Fruit fly (Drosophila melanogaster) whole organism, embryonic: ENCODE data around the gene CG33489.

Experiments
- Blimp-1 ChIP-seq: fragments of 200-800 bp; sonication (Bioruptor generic); optimal IDR thresholded peaks from 3 replicates; lab custom pipeline; 2018; ENCODE audit warnings: missing biosample characterization, missing genetic modification characterization, mild to moderate bottlenecking, moderate library complexity, missing genetic modification reagents
- Bteb2 ChIP-seq: fragments of 200-800 bp; sonication (Bioruptor generic); optimal IDR thresholded peaks from 2 replicates; lab custom pipeline; 2016; ENCODE audit warnings: missing biosample characterization, missing genetic modification characterization
- CG10543 ChIP-seq: fragments of 200-800 bp; sonication (Bioruptor generic); optimal IDR thresholded peaks from 3 replicates; lab custom pipeline; 2017; ENCODE audit warnings: missing biosample characterization, mild to moderate bottlenecking, missing genetic modification characterization, moderate library complexity
- CG11093 ChIP-seq: fragments of 200-800 bp; sonication (Bioruptor generic); IDR thresholded peaks from 3 replicates; pipeline ENCODE4 v1.3.6; 2022; ENCODE audit warnings: missing biosample characterization, missing genetic modification characterization
- CG11247 ChIP-seq: fragments of 200-800 bp; sonication (Bioruptor generic); IDR thresholded peaks from 2 replicates; pipeline ENCODE4 v1.3.6; 2022; ENCODE audit warnings: missing biosample characterization, missing genetic modification characterization
- CG11695 ChIP-seq: fragments of 200-800 bp; sonication (Bioruptor generic); IDR thresholded peaks from 3 replicates; pipeline ENCODE4 v1.3.6; 2022; ENCODE audit warnings: missing biosample characterization, missing genetic modification characterization
- CG12219 ChIP-seq: fragments of 200-800 bp; sonication (Bioruptor generic); optimal IDR thresholded peaks from 3 replicates; lab custom pipeline; 2018; ENCODE audit warnings: missing biosample characterization, mild to moderate bottlenecking, missing genetic modification characterization
- CG13775 ChIP-seq: fragments of 200-800 bp; sonication (Bioruptor generic); optimal IDR thresholded peaks from 3 replicates; lab custom pipeline; 2017; ENCODE audit warnings: missing biosample characterization, mild to moderate bottlenecking, missing genetic modification characterization
- CG14050 ChIP-seq: fragments of 200-800 bp; sonication (Bioruptor generic); IDR thresholded peaks from 3 replicates; pipeline ENCODE4 v1.3.6; 2022; ENCODE audit warnings: missing biosample characterization, missing genetic modification characterization
- CG14667 ChIP-seq: fragments of 200-800 bp; sonication (Bioruptor generic); IDR thresholded peaks from 2 replicates; pipeline ENCODE4 v1.3.6; 2022; ENCODE audit warnings: missing biosample characterization, missing genetic modification characterization
- CG15073 ChIP-seq: fragments of 200-800 bp; sonication (Bioruptor generic); optimal IDR thresholded peaks from 2 replicates; lab custom pipeline; 2016; ENCODE audit warnings: missing biosample characterization, missing genetic modification characterization
- CG16815 ChIP-seq: fragments of 200-800 bp; sonication (Bioruptor generic); optimal IDR thresholded peaks from 3 replicates; lab custom pipeline; 2017; ENCODE audit warnings: missing biosample characterization, mild to moderate bottlenecking, missing genetic modification characterization
- CG18262 ChIP-seq: fragments of 200-800 bp; optimal IDR thresholded peaks from 3 replicates; lab custom pipeline; 2019; ENCODE audit warnings: missing biosample characterization, mild to moderate bottlenecking, missing genetic modification characterization, moderate library complexity
- CG18476 ChIP-seq: fragments of 200-800 bp; sonication (Bioruptor generic); optimal IDR thresholded peaks from 2 replicates; lab custom pipeline; 2016; ENCODE audit warnings: missing biosample characterization, mild to moderate bottlenecking, missing genetic modification characterization
- CG2129 ChIP-seq: fragments of 200-800 bp; sonication (Bioruptor generic); IDR thresholded peaks from 2 replicates; pipeline ENCODE4 v1.3.6; 2022; ENCODE audit warnings: missing biosample characterization, missing genetic modification characterization; ENCODE audit not compliant: partially characterized antibody
- CG2678 ChIP-seq: fragments of 200-800 bp; sonication (Bioruptor generic); optimal IDR thresholded peaks from 3 replicates; lab custom pipeline; 2019; ENCODE audit warnings: missing biosample characterization, mild to moderate bottlenecking, missing genetic modification characterization, moderate library complexity
- CG2875 ChIP-seq: fragments of 200-800 bp; sonication (Bioruptor generic); optimal IDR thresholded peaks from 2 replicates; lab custom pipeline; 2017; ENCODE audit warnings: missing biosample characterization, mild to moderate bottlenecking, missing genetic modification characterization, missing genetic modification reagents
- CG30431 ChIP-seq: fragments of 200-800 bp; sonication (Bioruptor generic); optimal IDR thresholded peaks from 2 replicates; lab custom pipeline; 2017; ENCODE audit warnings: missing biosample characterization, missing genetic modification characterization
- CG33557 ChIP-seq: fragments of 200-800 bp; sonication (Bioruptor generic); optimal IDR thresholded peaks from 2 replicates; lab custom pipeline; 2019; ENCODE audit warnings: missing biosample characterization, mild to moderate bottlenecking, missing genetic modification characterization, moderate library complexity
- CG34422 ChIP-seq: fragments of 200-800 bp; sonication (Bioruptor generic); IDR thresholded peaks from 3 replicates; pipeline ENCODE4 v1.3.6; 2022; ENCODE audit warnings: missing biosample characterization, missing genetic modification characterization
- CG42726 ChIP-seq: fragments of 200-800 bp; sonication (Bioruptor generic); IDR thresholded peaks from 2 replicates; pipeline ENCODE4 v1.3.6; 2022; ENCODE audit warnings: missing biosample characterization, missing genetic modification characterization; ENCODE audit not compliant: partially characterized antibody
- CG4282 ChIP-seq: fragments of 200-800 bp; sonication (Bioruptor generic); optimal IDR thresholded peaks from 2 replicates; lab custom pipeline; 2016; ENCODE audit warnings: missing biosample characterization, missing genetic modification characterization
- CG4424 ChIP-seq: fragments of 200-800 bp; sonication (Bioruptor generic); optimal IDR thresholded peaks from 3 replicates; lab custom pipeline; 2016; ENCODE audit warnings: missing biosample characterization, missing genetic modification characterization
- CG9727 ChIP-seq: fragments of 200-800 bp; sonication (Bioruptor generic); optimal IDR thresholded peaks from 3 replicates; lab custom pipeline; 2017; ENCODE audit warnings: missing biosample characterization, mild to moderate bottlenecking, missing genetic modification characterization
- CHES-1-like ChIP-seq: fragments of 200-800 bp; sonication (Bioruptor generic); optimal IDR thresholded peaks from 2 replicates; lab custom pipeline; 2016; ENCODE audit warnings: missing biosample characterization, missing genetic modification characterization
- Camta ChIP-seq: fragments of 200-800 bp; sonication (Bioruptor generic); optimal IDR thresholded peaks from 2 replicates; lab custom pipeline; 2016; ENCODE audit warnings: missing biosample characterization, missing genetic modification characterization
- Drgx ChIP-seq: fragments of 200-800 bp; sonication (Bioruptor generic); IDR thresholded peaks from 2 replicates; pipeline ENCODE4 v1.3.6; 2022; ENCODE audit warnings: missing biosample characterization, missing genetic modification characterization
- E2f1 ChIP-seq: fragments of 200-800 bp; sonication (Bioruptor generic); IDR thresholded peaks from 2 replicates; pipeline ENCODE4 v1.3.6; 2022; ENCODE audit warnings: missing biosample characterization, missing genetic modification characterization
- Max ChIP-seq: fragments of 200-800 bp; sonication (Bioruptor generic); optimal IDR thresholded peaks from 2 replicates; lab custom pipeline; 2016; ENCODE audit warnings: missing biosample characterization, mild to moderate bottlenecking, missing genetic modification characterization
- Optix ChIP-seq: fragments of 200-800 bp; sonication (Bioruptor generic); IDR thresholded peaks from 3 replicates; pipeline ENCODE4 v1.3.6; 2022; ENCODE audit warnings: missing biosample characterization, missing genetic modification characterization
- Sox100B ChIP-seq: fragments of 200-800 bp; sonication (Bioruptor generic); optimal IDR thresholded peaks from 3 replicates; lab custom pipeline; 2018; ENCODE audit warnings: missing biosample characterization, mild to moderate bottlenecking, missing genetic modification characterization
- Sry-β ChIP-seq: fragments of 200-800 bp; sonication (Bioruptor generic); optimal IDR thresholded peaks from 2 replicates; lab custom pipeline; 2018; ENCODE audit warnings: missing biosample characterization, mild to moderate bottlenecking, missing genetic modification characterization, moderate library complexity
- Ssrp ChIP-seq: fragments of 200-800 bp; sonication (Bioruptor generic); optimal IDR thresholded peaks from 2 replicates; lab custom pipeline; 2018; ENCODE audit warnings: missing biosample characterization, mild to moderate bottlenecking, missing genetic modification characterization, moderate library complexity
- ac ChIP-seq: fragments of 200-800 bp; sonication (Bioruptor generic); optimal IDR thresholded peaks from 3 replicates; lab custom pipeline; 2017; ENCODE audit warnings: missing biosample characterization, mild to moderate bottlenecking, missing genetic modification characterization
- btn ChIP-seq: fragments of 200-800 bp; sonication (Bioruptor generic); optimal IDR thresholded peaks from 2 replicates; lab custom pipeline; 2016; ENCODE audit warnings: missing biosample characterization, missing genetic modification characterization
- corto ChIP-seq: fragments of 200-800 bp; sonication (Bioruptor generic); optimal IDR thresholded peaks from 2 replicates; lab custom pipeline; 2016; ENCODE audit warnings: missing biosample characterization, mild to moderate bottlenecking, missing genetic modification characterization, moderate library complexity
- crp ChIP-seq, 2 experiments: fragments of 200-800 bp; sonication (Bioruptor generic); optimal IDR thresholded peaks; 2 replicates in 1 of 2; 3 replicates in 1 of 2; lab custom pipeline; 2017; ENCODE audit warnings: missing biosample characterization in 2 of 2, missing genetic modification characterization in 2 of 2, mild to moderate bottlenecking in 1 of 2, moderate library complexity in 1 of 2
- da ChIP-seq: fragments of 200-800 bp; sonication (Bioruptor generic); optimal IDR thresholded peaks from 2 replicates; lab custom pipeline; 2016; ENCODE audit warnings: missing biosample characterization, missing genetic modification characterization
- dati ChIP-seq: fragments of 200-800 bp; sonication (Bioruptor generic); IDR thresholded peaks from 2 replicates; pipeline ENCODE4 v1.3.6; 2022; ENCODE audit warnings: missing biosample characterization, missing genetic modification characterization
- dimm ChIP-seq: fragments of 200-800 bp; sonication (Bioruptor generic); IDR thresholded peaks from 2 replicates; pipeline ENCODE4 v1.3.6; 2022; ENCODE audit warnings: missing biosample characterization, missing genetic modification characterization
- inv ChIP-seq: fragments of 200-800 bp; sonication (Bioruptor generic); IDR thresholded peaks from 2 replicates; pipeline ENCODE4 v1.3.6; 2022; ENCODE audit warnings: missing biosample characterization, missing genetic modification characterization; ENCODE audit not compliant: partially characterized antibody
- kah ChIP-seq: fragments of 200-800 bp; sonication (Bioruptor generic); optimal IDR thresholded peaks from 2 replicates; lab custom pipeline; 2018; ENCODE audit warnings: missing biosample characterization, mild to moderate bottlenecking, missing genetic modification characterization
- lbe ChIP-seq: fragments of 200-800 bp; sonication (Bioruptor generic); optimal IDR thresholded peaks from 2 replicates; lab custom pipeline; 2016; ENCODE audit warnings: missing biosample characterization, mild to moderate bottlenecking, missing genetic modification characterization
- pnt ChIP-seq: fragments of 200-800 bp; sonication (Bioruptor generic); optimal IDR thresholded peaks from 3 replicates; lab custom pipeline; 2016; ENCODE audit warnings: missing biosample characterization, missing genetic modification characterization
- prd ChIP-seq, 3 experiments: fragments of >200 bp in 2 of 3; fragments of 200-800 bp in 1 of 3; sonication (Bioruptor generic) in 1 of 3; optimal IDR thresholded peaks in 2 of 3; IDR thresholded peaks in 1 of 3; 2 replicates in 2 of 3; 3 replicates in 1 of 3; pipeline versions ENCODE4 v1.3.6 to Lab custom; 2017 to 2022; ENCODE audit warnings: missing biosample characterization in 1 of 3, missing genetic modification characterization in 1 of 3
- so ChIP-seq: fragments of 200-800 bp; sonication (Bioruptor generic); IDR thresholded peaks from 3 replicates; pipeline ENCODE4 v1.3.6; 2022; ENCODE audit warnings: missing biosample characterization, missing genetic modification characterization
- tna ChIP-seq: fragments of 200-800 bp; sonication (Bioruptor generic); IDR thresholded peaks from 2 replicates; pipeline ENCODE4 v1.3.6; 2022; ENCODE audit warnings: missing biosample characterization, missing genetic modification characterization; ENCODE audit not compliant: partially characterized antibody
- twi ChIP-seq: fragments of 200-800 bp; optimal IDR thresholded peaks from 2 replicates; lab custom pipeline; 2019; ENCODE audit warnings: missing biosample characterization, mild to moderate bottlenecking, missing genetic modification characterization, moderate library complexity

CG33489 gene

DNA sequence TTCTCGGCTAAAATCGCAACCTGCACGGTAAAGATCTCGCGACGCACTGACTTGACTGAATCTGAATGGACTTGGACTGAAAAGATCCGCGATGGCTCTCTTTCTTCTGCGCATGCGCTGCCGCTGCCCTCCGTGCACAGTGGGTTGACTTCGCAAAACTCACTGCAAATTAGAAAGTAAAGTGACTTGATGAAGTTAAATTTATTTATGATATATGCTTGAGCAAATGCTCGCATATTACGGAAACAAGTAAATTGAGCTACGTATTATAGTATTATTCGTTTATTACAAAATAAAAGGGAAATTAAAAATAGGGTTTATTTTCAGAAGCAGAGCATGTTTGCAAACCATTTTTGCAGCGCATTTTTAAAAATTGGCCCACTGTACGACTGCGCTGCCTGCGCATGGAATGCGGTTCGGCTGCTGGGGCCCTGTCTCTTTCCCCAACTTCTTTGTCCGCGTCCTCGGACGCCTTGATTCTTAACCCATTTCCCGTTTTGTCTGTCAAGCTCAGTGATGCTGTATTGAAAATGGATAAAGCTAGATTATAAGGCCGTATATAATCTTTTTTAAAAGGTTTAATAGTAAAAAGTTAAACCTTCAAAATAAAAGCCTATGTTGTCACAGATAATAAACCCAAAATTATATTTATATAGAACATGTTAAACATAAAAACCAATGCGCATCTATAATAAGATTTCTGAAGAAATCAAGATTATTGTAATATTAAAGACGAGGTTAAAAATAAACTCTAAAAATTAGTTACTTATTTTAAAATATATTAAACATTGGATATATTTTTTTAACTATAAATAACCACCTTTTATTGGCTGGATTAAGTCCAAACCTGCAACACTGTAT, 11.1 kb upstream of the CG33489 start, which contains the start of gene rt (continued):
- peak; percentile 46 for TF ChIP-seq CG12219 (GFP tag; lab: Kevin White, UChicago)
- TF ChIP-seq CG9727 (GFP tag; lab: Kevin White, UChicago) = peak; percentile 64
- no peak for TF ChIP-seq crp (GFP tag; optimal IDR thresholded peaks at IDR 0.05; lab: Kevin White, UChicago)
- TF ChIP-seq prd (optimal IDR thresholded peaks at IDR 0.05; lab: Kevin White, UChicago) = no peak
- peak; percentile 61; the same call in 2 of the 3 replicates for TF ChIP-seq prd (GFP tag; IDR thresholded peaks at IDR 0.05; lab: Robert Waterston, UW)
- TF ChIP-seq tna (GFP tag; lab: Robert Waterston, UW) = no peak
- TF ChIP-seq CG14050 (GFP tag; lab: Robert Waterston, UW) = no peak
- TF ChIP-seq CG4282 (GFP tag; lab: Kevin White, UChicago) = no peak
- peak; percentile 71; the same call in 2 of the 3 replicates for TF ChIP-seq CG11093
- TF ChIP-seq Camta = no peak
- no peak for TF ChIP-seq da (GFP tag; lab: Kevin White, UChicago)
- peak; percentile 77 for TF ChIP-seq Drgx
- TF ChIP-seq CG11247 (GFP tag; lab: Robert Waterston, UW) = no peak
- TF ChIP-seq btn (GFP tag; lab: Kevin White, UChicago) = no peak
- TF ChIP-seq CG15073 = no peak
- TF ChIP-seq ac (GFP tag; lab: Kevin White, UChicago) = no peak
- TF ChIP-seq CG30431 (GFP tag; lab: Kevin White, UChicago) = peak; percentile 31
- TF ChIP-seq twi (tag; lab: Kevin White, UChicago) = peak; percentile 51
- peak; percentile 48; the same call in 1 of the 3 replicates for TF ChIP-seq CG11695
- TF ChIP-seq Max (GFP tag; lab: Kevin White, UChicago) = peak; percentile 29
- TF ChIP-seq CG33557 (GFP tag; lab: Kevin White, UChicago) = peak; percentile 80
- TF ChIP-seq CG18476 (GFP tag; lab: Kevin White, UChicago) = peak; percentile 36
- TF ChIP-seq CG2129 (GFP tag; lab: Robert Waterston, UW) = no peak
- peak; percentile 56 for TF ChIP-seq CG16815 (GFP tag; lab: Kevin White, UChicago)
- no peak for TF ChIP-seq CHES-1-like (GFP tag; lab: Kevin White, UChicago)
- TF ChIP-seq kah (GFP tag; lab: Kevin White, UChicago) = no peak
- peak; percentile 28; the same call in 1 of the 3 replicates for TF ChIP-seq CG34422 (GFP tag; lab: Robert Waterston, UW)
- no peak for TF ChIP-seq Bteb2 (GFP tag; lab: Kevin White, UChicago)
- TF ChIP-seq CG4424 (GFP tag; lab: Kevin White, UChicago) = peak; percentile 66
- peak; percentile 68 for TF ChIP-seq Ssrp
- TF ChIP-seq CG2875 (GFP tag; lab: Kevin White, UChicago) = peak; percentile 38
- TF ChIP-seq CG2678 (tag; lab: Kevin White, UChicago) = peak; percentile 68
- TF ChIP-seq Sox100B (GFP tag; lab: Kevin White, UChicago) = peak; percentile 69
- peak; percentile 85 for TF ChIP-seq Sry-β (GFP tag; lab: Kevin White, UChicago)
- TF ChIP-seq so (GFP tag; lab: Robert Waterston, UW) = no peak
- peak; percentile 15 for TF ChIP-seq Blimp-1
- TF ChIP-seq CG14667 (GFP tag; lab: Robert Waterston, UW) = no peak
- TF ChIP-seq pnt (GFP tag; lab: Kevin White, UChicago) = no peak
- TF ChIP-seq lbe (GFP tag; lab: Kevin White, UChicago) = peak; percentile 26
- no peak for TF ChIP-seq CG42726 (GFP tag; lab: Robert Waterston, UW)
- no peak for TF ChIP-seq dati (GFP tag; lab: Robert Waterston, UW)
- 0 out of 2 replicates have a peak, but pooled peaks have one; percentile 51 for TF ChIP-seq E2f1 (GFP tag; lab: Robert Waterston, UW)
- no peak for TF ChIP-seq inv (GFP tag; lab: Robert Waterston, UW)
- TF ChIP-seq CG10543 (GFP tag; lab: Kevin White, UChicago) = no peak
- peak; percentile 53 for TF ChIP-seq CG13775 (GFP tag; lab: Kevin White, UChicago)
- TF ChIP-seq dimm (GFP tag; lab: Robert Waterston, UW) = no peak
- no peak for TF ChIP-seq Optix (GFP tag; lab: Robert Waterston, UW)
- TF ChIP-seq CG18262 (tag; lab: Kevin White, UChicago) = peak; percentile 80
- TF ChIP-seq corto = no peak
